Fruit fly (Drosophila melanogaster) S2 (cell line): ENCODE measurements around the gene CG34327.
A peak's percentile ranks its signal among the peaks of the same experiment; 100 is the strongest.

ENCODE experiments used
- CG8478 ChIP-seq: fragments of >200 bp; optimal IDR thresholded peaks from 2 replicates; lab custom pipeline; 2018
- CTCF ChIP-seq, 2 experiments: fragments of >200 bp; optimal IDR thresholded peaks; 2 replicates each; lab custom pipeline; 2018

The CG34327 gene

dm6 chrX:17223715-17224114 is at the start of gene CG34327:
Gene CG34327 (minus strand): TSS chrX:17223815.
- no peak for TF ChIP-seq CG8478 (lab: Kevin White, UChicago)
- TF ChIP-seq CTCF (optimal IDR thresholded peaks at IDR 0.05; lab: Kevin White, UChicago): no peak

dm6 chrX:17265402-17266028 is 41.9 kb upstream of the CG34327 start:
- no peak for TF ChIP-seq CG8478 (lab: Kevin White, UChicago)
- TF ChIP-seq CTCF (optimal IDR thresholded peaks at IDR 0.05; lab: Kevin White, UChicago): no peak

- TF ChIP-seq CTCF (optimal IDR thresholded peaks at IDR 0.05; lab: Kevin White, UChicago): no peak
These were observed 38.4 kb upstream of the CG34327 start for dm6 chrX:17262049-17262448.

- no peak for TF ChIP-seq CG8478 (lab: Kevin White, UChicago)
- TF ChIP-seq CTCF (optimal IDR thresholded peaks at IDR 0.05; lab: Kevin White, UChicago): no peak
These were observed 32.1 kb upstream of the CG34327 start for dm6 chrX:17255677-17256076.

- TF ChIP-seq CTCF (optimal IDR thresholded peaks at IDR 0.05; lab: Kevin White, UChicago) (no peak), CG8478 (lab: Kevin White, UChicago) (no peak)
These were observed 30.5 kb upstream of the CG34327 start for dm6 chrX:17254094-17254493.

dm6 chrX:17249326-17249725 is 25.7 kb upstream of the CG34327 start, which contains the start of gene CG8675:
Gene CG8675 (minus strand): TSS chrX:17249502.
- peak in 1 of 2 experiments; percentile 48 for TF ChIP-seq CTCF (optimal IDR thresholded peaks at IDR 0.05; lab: Kevin White, UChicago)
- TF ChIP-seq CG8478 (lab: Kevin White, UChicago): no peak

dm6 chrX:17246916-17247315 is 23.3 kb upstream of the CG34327 start, which contains the start of gene CG42854:
Gene CG42854 (minus strand): TSS chrX:17247016.
- TF ChIP-seq CTCF (optimal IDR thresholded peaks at IDR 0.05; lab: Kevin White, UChicago) (no peak), CG8478 (lab: Kevin White, UChicago) (no peak)

dm6 chrX:17244854-17245253 is 21.2 kb upstream of the CG34327 start, which contains the start of gene CG8915:
Gene CG8915 (minus strand): TSS chrX:17245001.
- no peak for TF ChIP-seq CG8478 (lab: Kevin White, UChicago)
- no peak for TF ChIP-seq CTCF (optimal IDR thresholded peaks at IDR 0.05; lab: Kevin White, UChicago)

- TF ChIP-seq CG8478 (lab: Kevin White, UChicago) (no peak), CTCF (optimal IDR thresholded peaks at IDR 0.05; lab: Kevin White, UChicago) (no peak)
These were observed 13.8 kb upstream of the CG34327 start for dm6 chrX:17237421-17237820.

- TF ChIP-seq CTCF (optimal IDR thresholded peaks at IDR 0.05; lab: Kevin White, UChicago): no peak
- TF ChIP-seq CG8478 (lab: Kevin White, UChicago): no peak
These were observed 12.9 kb upstream of the CG34327 start for dm6 chrX:17236468-17236867.

dm6 chrX:17232642-17233041 is 9.0 kb upstream of the CG34327 start, which contains the start of gene f:
Gene f (plus strand): TSS chrX:17232942.
- TF ChIP-seq CG8478 (lab: Kevin White, UChicago): no peak
- TF ChIP-seq CTCF (optimal IDR thresholded peaks at IDR 0.05; lab: Kevin White, UChicago): no peak

- TF ChIP-seq CG8478 (lab: Kevin White, UChicago): no peak
- no peak for TF ChIP-seq CTCF (optimal IDR thresholded peaks at IDR 0.05; lab: Kevin White, UChicago)
These were observed 7.3 kb upstream of the CG34327 start, which contains the start of gene CG10597 for dm6 chrX:17230944-17231343. Gene CG10597 (minus strand): TSS chrX:17231044.

- no peak for TF ChIP-seq CG8478 (lab: Kevin White, UChicago)
- peak; percentile 51 to 62 for TF ChIP-seq CTCF (optimal IDR thresholded peaks at IDR 0.05; lab: Kevin White, UChicago)
These were observed 6.0 kb upstream of the CG34327 start for dm6 chrX:17229475-17230169.

dm6 chrX:17227462-17227861 is 3.8 kb upstream of the CG34327 start:
- TF ChIP-seq CTCF (optimal IDR thresholded peaks at IDR 0.05; lab: Kevin White, UChicago) (no peak), CG8478 (lab: Kevin White, UChicago) (no peak)

dm6 chrX:17226681-17227019 is 3.0 kb upstream of the CG34327 start, which contains the start of gene CG10598:
Gene CG10598 (minus strand): TSS chrX:17226867.
- TF ChIP-seq CTCF (optimal IDR thresholded peaks at IDR 0.05; lab: Kevin White, UChicago): no peak
- TF ChIP-seq CG8478 (lab: Kevin White, UChicago): no peak
